Worm (Caenorhabditis elegans) whole organism, young adult: ENCODE data around the gene elo-6.

ENCODE experiments used
- ama-1 ChIP-seq, 3 experiments: fragments of 150-350 bp in 1 of 3; sonication (generic microtip) in 2 of 3; optimal IDR thresholded peaks; 2 replicates each; lab custom pipeline; 2014 to 2018; ENCODE audit warnings: missing biosample characterization in 2 of 3, missing genetic modification characterization in 2 of 3, missing genetic modification reagents in 2 of 3
- attf-5 ChIP-seq: fragments of 200-800 bp; sonication (Bioruptor generic); optimal IDR thresholded peaks from 2 replicates; lab custom pipeline; 2018; ENCODE audit warnings: mild to moderate bottlenecking, missing genetic modification characterization, missing compliant biosample characterization
- ceh-79 ChIP-seq: sonication (generic microtip); optimal IDR thresholded peaks from 2 replicates; lab custom pipeline; 2017; ENCODE audit warnings: mild to moderate bottlenecking, missing genetic modification characterization, missing compliant biosample characterization
- dpl-1 ChIP-seq: fragments of 150-350 bp; optimal IDR thresholded peaks from 2 replicates; lab custom pipeline; 2014; ENCODE audit warnings: missing biosample characterization, missing genetic modification reagents, missing genetic modification characterization
- egrh-3 ChIP-seq: fragments of 200-800 bp; sonication (Bioruptor generic); IDR thresholded peaks from 2 replicates; pipeline ENCODE4 v1.3.6; 2022; ENCODE audit warnings: missing genetic modification reagents, missing genetic modification characterization, missing compliant biosample characterization
- him-1 ChIP-seq: sonication (generic microtip); optimal IDR thresholded peaks from 2 replicates; lab custom pipeline; 2016; ENCODE audit warnings: missing genotype, missing genetic modification reagents, missing genetic modification characterization, missing compliant biosample characterization
- hlh-12 ChIP-seq: sonication (generic microtip); optimal IDR thresholded peaks from 2 replicates; lab custom pipeline; 2016; ENCODE audit warnings: missing genetic modification characterization, missing compliant biosample characterization
- nfya-1 ChIP-seq: sonication (generic microtip); optimal IDR thresholded peaks from 2 replicates; lab custom pipeline; 2017; ENCODE audit warnings: antibody characterized with exemption, missing compliant biosample characterization, missing genetic modification characterization, borderline replicate concordance; ENCODE audit not compliant: insufficient read depth
- snpc-1.3 ChIP-seq: sonication (generic microtip); optimal IDR thresholded peaks from 2 replicates; lab custom pipeline; 2017; ENCODE audit warnings: missing genetic modification characterization, mild to moderate bottlenecking, missing compliant biosample characterization, antibody characterized with exemption, moderate library complexity, missing genotype, missing genetic modification reagents; ENCODE audit not compliant: insufficient read depth
- sptf-2 ChIP-seq: fragments of 200-800 bp; sonication (Bioruptor generic); optimal IDR thresholded peaks from 2 replicates; lab custom pipeline; 2018; ENCODE audit warnings: mild to moderate bottlenecking, missing genetic modification characterization, missing compliant biosample characterization
- unc-62 ChIP-seq: fragments of 150-350 bp; optimal IDR thresholded peaks from 2 replicates; lab custom pipeline; 2014; ENCODE audit warnings: missing biosample characterization, missing genetic modification reagents, missing genetic modification characterization
- xnd-1 ChIP-seq: sonication (generic microtip); optimal IDR thresholded peaks from 2 replicates; lab custom pipeline; 2016; ENCODE audit warnings: missing genotype, missing genetic modification reagents, missing genetic modification characterization, missing compliant biosample characterization

DNA sequence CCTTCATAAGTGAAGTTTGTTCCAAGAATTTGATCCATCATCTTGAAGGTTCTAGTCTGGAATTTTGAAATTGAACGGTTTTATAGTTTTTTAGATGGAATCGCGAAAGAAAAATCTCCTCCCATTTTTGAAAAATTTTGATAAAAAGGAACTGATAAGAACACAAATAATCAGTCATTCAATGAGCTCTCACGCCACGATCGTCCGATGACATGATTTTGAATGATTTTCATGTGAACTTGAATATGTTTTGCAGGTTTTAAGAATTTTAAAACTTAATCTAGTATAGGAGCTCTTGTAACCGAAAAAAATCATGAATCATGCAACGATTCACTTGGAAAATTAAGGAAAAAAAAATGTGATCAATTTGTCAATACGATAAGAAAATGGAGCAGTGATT lies 11.3 kb downstream of the elo-6 start, which contains the start of gene elo-5:
- TF ChIP-seq xnd-1 (tag; lab: Kevin White, UChicago) (no peak), ama-1 (optimal IDR thresholded peaks at IDR 0.05; lab: Kevin White, UChicago) (no peak), ama-1 (GFP tag; optimal IDR thresholded peaks at IDR 0.05; lab: Kevin White, UChicago) (no peak), snpc-1.3 (tag; lab: Kevin White, UChicago) (no peak), egrh-3 (GFP tag; lab: Robert Waterston, UW) (no peak), hlh-12 (tag; lab: Kevin White, UChicago) (no peak), dpl-1 (GFP tag; lab: Kevin White, UChicago) (no peak), ceh-79 (tag; lab: Kevin White, UChicago) (no peak), unc-62 (GFP tag; lab: Kevin White, UChicago) (no peak), him-1 (no peak), attf-5 (GFP tag; lab: Kevin White, UChicago) (no peak), sptf-2 (GFP tag; lab: Kevin White, UChicago) (no peak), nfya-1 (tag; lab: Kevin White, UChicago) (no peak)
